Fruit fly (Drosophila melanogaster) S2 (cell line): ENCODE data around the gene CG32277.
A peak's percentile ranks its signal among the peaks of the same experiment; 100 is the strongest.

Source experiments
- CG8478 ChIP-seq: fragments of >200 bp; optimal IDR thresholded peaks from 2 replicates; lab custom pipeline; 2018
- CTCF ChIP-seq, 2 experiments: fragments of >200 bp; optimal IDR thresholded peaks; 2 replicates each; lab custom pipeline; 2018

dm6 chr3L:3224740-3225719 is 19.8 kb upstream of the CG32277 start, which contains the start of gene Larp4B:
- no peak for TF ChIP-seq CG8478 (lab: Kevin White, UChicago)
- peak in 1 of 2 experiments; percentile 61 for TF ChIP-seq CTCF (optimal IDR thresholded peaks at IDR 0.05; lab: Kevin White, UChicago)
